Fruit fly (Drosophila melanogaster) whole organism, prepupa: ENCODE results near the gene Cyp9f2.

Source experiments
- CG10631 ChIP-seq: fragments of 200-800 bp; sonication (Bioruptor generic); optimal IDR thresholded peaks from 2 replicates; lab custom pipeline; 2016; ENCODE audit warnings: missing biosample characterization, missing genetic modification characterization
- CG10669 ChIP-seq: fragments of 200-800 bp; sonication (Bioruptor generic); optimal IDR thresholded peaks from 3 replicates; lab custom pipeline; 2018; ENCODE audit warnings: missing biosample characterization, mild to moderate bottlenecking, missing genetic modification characterization, moderate library complexity
- CG11294 ChIP-seq: fragments of 200-800 bp; sonication (Bioruptor generic); IDR thresholded peaks from 2 replicates; pipeline ENCODE4 v1.3.6; 2022; ENCODE audit warnings: missing biosample characterization, missing genetic modification characterization
- CG11762 ChIP-seq: fragments of 200-800 bp; sonication (Bioruptor generic); optimal IDR thresholded peaks from 3 replicates; lab custom pipeline; 2016; ENCODE audit warnings: missing biosample characterization, missing genetic modification characterization; ENCODE audit not compliant: insufficient read depth
- CG11902 ChIP-seq: fragments of 200-800 bp; sonication (Bioruptor generic); optimal IDR thresholded peaks from 3 replicates; lab custom pipeline; 2016; ENCODE audit warnings: missing biosample characterization, missing genetic modification characterization
- CG15336 ChIP-seq: fragments of 200-800 bp; sonication (Bioruptor generic); IDR thresholded peaks from 2 replicates; pipeline ENCODE4 v1.3.6; 2022; ENCODE audit warnings: missing biosample characterization, missing genetic modification characterization
- CG16779 ChIP-seq: fragments of 200-800 bp; sonication (Bioruptor generic); optimal IDR thresholded peaks from 3 replicates; lab custom pipeline; 2017; ENCODE audit warnings: missing biosample characterization, mild to moderate bottlenecking, missing genetic modification characterization
- CG3032 ChIP-seq: fragments of 200-800 bp; optimal IDR thresholded peaks from 2 replicates; lab custom pipeline; 2019; ENCODE audit warnings: missing biosample characterization, mild to moderate bottlenecking, missing genetic modification characterization, moderate library complexity
- CG4318 ChIP-seq: fragments of 200-800 bp; sonication (Bioruptor generic); optimal IDR thresholded peaks from 3 replicates; lab custom pipeline; 2017; ENCODE audit warnings: missing biosample characterization, mild to moderate bottlenecking, missing genetic modification characterization
- CG6163 ChIP-seq: fragments of 200-800 bp; sonication (Bioruptor generic); IDR thresholded peaks from 3 replicates; pipeline ENCODE4 v1.3.6; 2022; ENCODE audit warnings: missing biosample characterization, missing genetic modification characterization
- CG6792 ChIP-seq: fragments of 200-800 bp; sonication (Bioruptor generic); optimal IDR thresholded peaks from 3 replicates; lab custom pipeline; 2016; ENCODE audit warnings: missing biosample characterization, missing genetic modification characterization
- CG6854 ChIP-seq: fragments of 200-800 bp; sonication (Bioruptor generic); optimal IDR thresholded peaks from 2 replicates; lab custom pipeline; 2017; ENCODE audit warnings: missing biosample characterization, mild to moderate bottlenecking, missing genetic modification characterization
- CG7368 ChIP-seq: fragments of 200-800 bp; sonication (Bioruptor generic); optimal IDR thresholded peaks from 3 replicates; lab custom pipeline; 2016; ENCODE audit warnings: missing biosample characterization, missing genetic modification characterization
- CG8632 ChIP-seq: fragments of 200-800 bp; sonication (Bioruptor generic); optimal IDR thresholded peaks from 3 replicates; lab custom pipeline; 2016; ENCODE audit warnings: missing biosample characterization, missing genetic modification characterization
- Eip78C ChIP-seq: fragments of 200-800 bp; sonication (Bioruptor generic); peaks from one replicate; lab custom pipeline; 2016; ENCODE audit warnings: missing biosample characterization, missing genetic modification characterization
- Eip93F ChIP-seq: fragments of 200-800 bp; sonication (Bioruptor generic); optimal IDR thresholded peaks from 2 replicates; lab custom pipeline; 2016; ENCODE audit warnings: missing biosample characterization, mild to moderate bottlenecking, missing genetic modification characterization
- Ets96B ChIP-seq: fragments of 200-800 bp; optimal IDR thresholded peaks from 2 replicates; lab custom pipeline; 2019; ENCODE audit warnings: missing biosample characterization, mild to moderate bottlenecking, missing genetic modification characterization, moderate library complexity
- Hr4 ChIP-seq: fragments of 200-800 bp; sonication (Bioruptor generic); optimal IDR thresholded peaks from 3 replicates; lab custom pipeline; 2016; ENCODE audit warnings: missing biosample characterization, missing genetic modification characterization
- Sox14 ChIP-seq: fragments of 200-800 bp; sonication (Bioruptor generic); optimal IDR thresholded peaks from 3 replicates; lab custom pipeline; 2016; ENCODE audit warnings: missing biosample characterization, missing genetic modification characterization
- achi ChIP-seq: fragments of 200-800 bp; sonication (Bioruptor generic); optimal IDR thresholded peaks from 3 replicates; lab custom pipeline; 2016; ENCODE audit warnings: missing biosample characterization, missing genetic modification characterization
- acj6 ChIP-seq: fragments of 200-800 bp; sonication (Bioruptor generic); optimal IDR thresholded peaks from 3 replicates; lab custom pipeline; 2016; ENCODE audit warnings: missing biosample characterization, missing genetic modification characterization
- cyc ChIP-seq: fragments of 200-800 bp; sonication (Bioruptor generic); optimal IDR thresholded peaks from 3 replicates; lab custom pipeline; 2016; ENCODE audit warnings: missing biosample characterization, missing genetic modification characterization
- dac ChIP-seq: fragments of 200-800 bp; sonication (Bioruptor generic); optimal IDR thresholded peaks from 2 replicates; lab custom pipeline; 2017; ENCODE audit warnings: missing biosample characterization, mild to moderate bottlenecking, missing genetic modification characterization
- eg ChIP-seq: fragments of 200-800 bp; sonication (Bioruptor generic); IDR thresholded peaks from 3 replicates; pipeline ENCODE4 v1.3.6; 2022; ENCODE audit warnings: missing biosample characterization, missing genetic modification characterization
- esn ChIP-seq: fragments of 200-800 bp; sonication (Bioruptor generic); optimal IDR thresholded peaks from 2 replicates; lab custom pipeline; 2016; ENCODE audit warnings: missing biosample characterization, mild to moderate bottlenecking, missing genetic modification characterization, moderate library complexity
- fd59A ChIP-seq: fragments of 200-800 bp; sonication (Bioruptor generic); optimal IDR thresholded peaks from 2 replicates; lab custom pipeline; 2017; ENCODE audit warnings: missing biosample characterization, mild to moderate bottlenecking, missing genetic modification characterization, missing genetic modification reagents
- fd85E ChIP-seq: fragments of 200-800 bp; sonication (Bioruptor generic); optimal IDR thresholded peaks from 3 replicates; lab custom pipeline; 2016; ENCODE audit warnings: missing biosample characterization, missing genetic modification characterization
- fkh ChIP-seq: fragments of 200-800 bp; sonication (Bioruptor generic); optimal IDR thresholded peaks from 3 replicates; lab custom pipeline; 2017; ENCODE audit warnings: missing biosample characterization, mild to moderate bottlenecking, missing genetic modification characterization, moderate library complexity
- net ChIP-seq: fragments of 200-800 bp; sonication (Bioruptor generic); optimal IDR thresholded peaks from 3 replicates; lab custom pipeline; 2016; ENCODE audit warnings: missing biosample characterization, missing genetic modification characterization
- salr ChIP-seq, 2 experiments: fragments of 200-800 bp; sonication (Bioruptor generic); optimal IDR thresholded peaks; 3 replicates each; lab custom pipeline; 2016 to 2018; ENCODE audit warnings: missing biosample characterization in 2 of 2, missing genetic modification characterization in 2 of 2, mild to moderate bottlenecking in 1 of 2
- ss ChIP-seq, 2 experiments: fragments of 200-800 bp; sonication (Bioruptor generic); optimal IDR thresholded peaks; 2 replicates in 1 of 2; 3 replicates in 1 of 2; lab custom pipeline; 2017 to 2018; ENCODE audit warnings: mild to moderate bottlenecking in 2 of 2, missing biosample characterization in 2 of 2, missing genetic modification characterization in 2 of 2, moderate library complexity in 1 of 2
- svp ChIP-seq: fragments of 200-800 bp; sonication (Bioruptor generic); peaks from one replicate; lab custom pipeline; 2016; ENCODE audit warnings: missing biosample characterization, missing genetic modification characterization
- topi ChIP-seq: fragments of 200-800 bp; sonication (Bioruptor generic); optimal IDR thresholded peaks from 3 replicates; lab custom pipeline; 2016; ENCODE audit warnings: missing biosample characterization, missing genetic modification characterization

The Cyp9f2 gene

dm6 chr3R:12422379-12422975 is 16.6 kb upstream of the Cyp9f2 start, which contains the start of the genes Scgbeta and CG17202:
Gene Scgbeta, minus strand, starts transcription at chr3R:12422429.
Gene CG17202, plus strand, starts transcription at chr3R:12422768.
- no peak for TF ChIP-seq CG4318 (GFP tag; lab: Kevin White, UChicago)
- TF ChIP-seq Hr4 = no peak
- peak; percentile 28 for TF ChIP-seq esn

DNA sequence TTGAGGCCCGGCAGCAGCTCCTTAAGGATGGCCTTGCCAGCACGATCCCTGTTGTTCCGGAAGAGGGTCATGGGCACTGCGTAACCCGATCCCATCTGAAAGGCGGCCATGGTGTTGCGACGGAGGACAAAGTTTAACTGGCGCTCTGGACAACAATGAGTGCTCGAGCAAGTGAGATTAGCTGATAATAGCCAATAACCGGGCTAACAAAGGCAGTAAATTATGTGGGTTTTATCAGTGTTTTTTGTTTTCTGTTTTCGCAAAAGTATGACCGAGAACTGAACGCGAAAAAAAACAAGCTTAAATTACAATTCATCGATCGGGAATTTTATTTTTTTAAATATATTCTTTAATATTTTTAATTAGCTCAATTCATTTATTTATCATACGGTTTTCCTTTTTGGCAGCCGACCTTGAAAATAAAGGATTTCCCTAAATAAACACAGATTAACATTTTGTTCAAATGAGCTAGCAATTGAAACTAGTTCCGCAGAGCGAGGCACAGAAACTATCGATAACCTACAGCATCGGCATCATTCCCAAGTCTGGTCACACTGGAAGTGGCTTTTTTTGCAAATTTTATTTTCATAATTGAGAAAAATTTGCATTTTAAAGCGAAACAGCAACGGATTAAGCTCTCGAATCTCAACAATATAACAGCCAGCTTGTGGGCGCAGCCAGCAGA is 7.6 kb upstream of the Cyp9f2 start, which contains the start of the genes Dip-C and pps:
TSS of gene Dip-C (minus strand) at position 486 of the 685 bp plus-strand sequence.
TSS of gene pps (plus strand) at position 555 of the 685 bp plus-strand sequence.
- TF ChIP-seq CG3032 (tag; lab: Kevin White, UChicago) (peak; percentile 10), CG11902 (no peak), CG6854 (GFP tag; lab: Kevin White, UChicago) (peak; percentile 51), esn (peak; percentile 32), Sox14 (GFP tag; lab: Kevin White, UChicago) (peak; percentile 63)

- TF ChIP-seq acj6 (no peak), eg (GFP tag; lab: Robert Waterston, UW) (no peak), Eip93F (GFP tag; lab: Kevin White, UChicago) (no peak), CG11762 (no peak), CG16779 (tag; lab: Kevin White, UChicago) (no peak), CG15336 (GFP tag; lab: Robert Waterston, UW) (no peak), svp (GFP tag; lab: Kevin White, UChicago) (no peak), CG10669 (GFP tag; lab: Kevin White, UChicago) (no peak), net (GFP tag; lab: Kevin White, UChicago) (no peak), CG11294 (no peak), fkh (GFP tag; lab: Kevin White, UChicago) (no peak), dac (GFP tag; lab: Kevin White, UChicago) (no peak), cyc (GFP tag; lab: Kevin White, UChicago) (no peak), fd59A (no peak), CG8632 (GFP tag; lab: Kevin White, UChicago) (no peak)
- TF ChIP-seq, all 60 proteins: peak for 0
Measured at dm6 chr3R:12411449-12411848, 5.6 kb upstream of the Cyp9f2 start.

- TF ChIP-seq CG15336 (GFP tag; lab: Robert Waterston, UW) (0 out of 2 replicates have a peak, but pooled peaks have one; percentile 25), Ets96B (peak; percentile 10), CG3032 (tag; lab: Kevin White, UChicago) (no peak), achi (GFP tag; lab: Kevin White, UChicago) (no peak), CG6792 (GFP tag; lab: Kevin White, UChicago) (no peak), fd59A (no peak), fd85E (no peak), CG10631 (no peak), CG11294 (no peak), CG6854 (GFP tag; lab: Kevin White, UChicago) (peak; percentile 25), dac (GFP tag; lab: Kevin White, UChicago) (no peak), salr (GFP tag; optimal IDR thresholded peaks at IDR 0.05; lab: Kevin White, UChicago) (no peak), CG7368 (GFP tag; lab: Kevin White, UChicago) (no peak), esn (peak; percentile 25), topi (GFP tag; lab: Kevin White, UChicago) (no peak), Sox14 (GFP tag; lab: Kevin White, UChicago) (peak; percentile 4), CG6163 (peak; percentile 20; the same call in 1 of the 3 replicates), fkh (GFP tag; lab: Kevin White, UChicago) (peak; percentile 93), ss (GFP tag; optimal IDR thresholded peaks at IDR 0.05; lab: Kevin White, UChicago) (peak in 1 of 2 experiments; percentile 38), Eip78C (GFP tag; lab: Kevin White, UChicago) (peak; percentile 67)
Measured at dm6 chr3R:12408160-12408559, 2.3 kb upstream of the Cyp9f2 start, which contains the start of gene CG5196. Gene CG5196, plus strand, starts transcription at chr3R:12408316.
